Worm (Caenorhabditis elegans): ENCODE data around the gene dhs-27.

The dhs-27 gene

DNA sequence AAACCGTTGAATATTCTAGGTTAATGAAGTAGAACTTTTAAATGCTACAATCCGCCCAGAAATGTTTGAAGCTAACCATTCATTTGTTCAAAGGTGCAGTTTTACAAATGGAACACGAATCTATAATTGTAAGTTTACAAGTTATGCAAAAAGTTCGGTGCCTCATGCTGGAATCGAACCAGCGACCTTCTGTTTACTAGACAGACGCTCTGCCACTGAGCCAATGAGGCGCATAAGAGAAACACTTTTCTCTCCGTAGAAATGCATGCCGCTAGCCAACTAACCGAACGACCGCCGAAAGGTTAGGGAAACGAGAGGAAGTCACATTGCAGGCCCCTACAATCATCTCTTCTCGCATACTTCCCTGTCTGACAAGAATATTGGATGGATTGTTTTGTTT lies 43.2 kb downstream of the dhs-27 start:
- TF ChIP-seq ets-4 (tag; optimal IDR thresholded peaks at IDR 0.05) (peak; percentile 45), ceh-45 (GFP tag; IDR thresholded peaks at IDR 0.05) (peak; percentile 82), ceh-19 (GFP tag; optimal IDR thresholded peaks at IDR 0.05) (peak; percentile 88), tbx-2 (tag; optimal IDR thresholded peaks at IDR 0.05) (peak; percentile 83), unc-86 (tag; optimal IDR thresholded peaks at IDR 0.05) (peak; percentile 82), Y22D7AL.16 (tag; optimal IDR thresholded peaks at IDR 0.05) (peak; percentile 79), hlh-15 (tag; optimal IDR thresholded peaks at IDR 0.05) (peak; percentile 64), lin-11 (tag; optimal IDR thresholded peaks at IDR 0.05) (peak; percentile 76), ref-2 (tag; optimal IDR thresholded peaks at IDR 0.05) (peak; percentile 82), T23F11.4 (GFP tag; optimal IDR thresholded peaks at IDR 0.05) (peak; percentile 82), ceh-18 (tag; optimal IDR thresholded peaks at IDR 0.05) (peak; percentile 81), ceh-9 (tag; optimal IDR thresholded peaks at IDR 0.05) (peak; percentile 57), ttx-3 (tag; optimal IDR thresholded peaks at IDR 0.05) (peak; percentile 87), nhr-232 (tag; optimal IDR thresholded peaks at IDR 0.05) (peak; percentile 82), C38D4.7 (GFP tag; optimal IDR thresholded peaks at IDR 0.05) (peak; percentile 85), fkh-10 (GFP tag; optimal IDR thresholded peaks at IDR 0.05) (peak; percentile 22), elt-2 (tag; optimal IDR thresholded peaks at IDR 0.05) (peak; percentile 87), fkh-6 (tag; optimal IDR thresholded peaks at IDR 0.05) (peak; percentile 77), ceh-6 (GFP tag; optimal IDR thresholded peaks at IDR 0.05) (peak; percentile 89), nfya-1 (tag; optimal IDR thresholded peaks at IDR 0.05) (peak; percentile 76), pax-1 (tag; optimal IDR thresholded peaks at IDR 0.05) (no peak), ceh-48 (tag; optimal IDR thresholded peaks at IDR 0.05) (peak; percentile 70), sdc-2 (tag; optimal IDR thresholded peaks at IDR 0.05) (peak; percentile 84), ceh-14 (tag; optimal IDR thresholded peaks at IDR 0.05) (peak; percentile 87), zip-5 (tag; optimal IDR thresholded peaks at IDR 0.05) (peak; percentile 42), pros-1 (tag; optimal IDR thresholded peaks at IDR 0.05) (no peak), dmd-4 (tag; optimal IDR thresholded peaks at IDR 0.05; ENCODE audit: borderline replicate concordance) (peak; percentile 77), ahr-1 (tag; optimal IDR thresholded peaks at IDR 0.05) (peak; percentile 64), pha-4 (tag; optimal IDR thresholded peaks at IDR 0.05) (no peak), sox-4 (tag; optimal IDR thresholded peaks at IDR 0.05) (peak; percentile 82), madf-2 (tag; optimal IDR thresholded peaks at IDR 0.05) (peak; percentile 87), K02D7.2 (tag; optimal IDR thresholded peaks at IDR 0.05) (peak; percentile 67), odd-2 (tag; optimal IDR thresholded peaks at IDR 0.05) (no peak), ama-1 (optimal IDR thresholded peaks at IDR 0.05) (no peak), ztf-16 (tag; optimal IDR thresholded peaks at IDR 0.05) (peak; percentile 83), dve-1 (tag; optimal IDR thresholded peaks at IDR 0.05) (peak; percentile 48), npax-4 (tag; optimal IDR thresholded peaks at IDR 0.05) (peak; percentile 65), hlh-8 (tag; optimal IDR thresholded peaks at IDR 0.05) (peak; percentile 61), syd-9 (tag; optimal IDR thresholded peaks at IDR 0.05) (peak; percentile 79), gmeb-2 (tag; optimal IDR thresholded peaks at IDR 0.05) (peak; percentile 91), ceh-22 (tag; optimal IDR thresholded peaks at IDR 0.05) (no peak), unc-42 (tag; optimal IDR thresholded peaks at IDR 0.05) (peak; percentile 56), K09A11.1 (tag; optimal IDR thresholded peaks at IDR 0.05; ENCODE audit: insufficient read depth) (peak; percentile 71), hlh-13 (GFP tag; optimal IDR thresholded peaks at IDR 0.05) (peak; percentile 83), ceh-31 (tag; optimal IDR thresholded peaks at IDR 0.05) (peak; percentile 70), pag-3 (tag; optimal IDR thresholded peaks at IDR 0.05; ENCODE audit: borderline replicate concordance) (no peak), lim-6 (tag; optimal IDR thresholded peaks at IDR 0.05) (peak; percentile 59), ceh-24 (tag; optimal IDR thresholded peaks at IDR 0.05) (peak; percentile 79), tbx-7 (tag; optimal IDR thresholded peaks at IDR 0.05) (no peak), mec-3 (tag; optimal IDR thresholded peaks at IDR 0.05; ENCODE audit: borderline replicate concordance) (no peak), fax-1 (tag; optimal IDR thresholded peaks at IDR 0.05) (peak; percentile 61), ceh-34 (tag; optimal IDR thresholded peaks at IDR 0.05) (peak; percentile 79), pat-9 (tag; optimal IDR thresholded peaks at IDR 0.05) (peak; percentile 80)

Data from whole organism, late embryonic.